In genomic region chrX:8491452-8492046, dm6 we compare ENCODE assay signal across 3 fruit fly cellular contexts.
TF ChIP-seq lines count a peak whose summit lies in the region.

No protein-coding gene starts in this region.

TF ChIP-seq in whole organism, embryonic, 481 proteins besides CTCF, POLR2A, EP300 and RAD21 (continued from another document and continues in another):
- TF ChIP-seq PHDP (tag; optimal IDR thresholded peaks at IDR 0.05; lab: Kevin White, UChicago) (peak; percentile 10), CG2712 (tag; optimal IDR thresholded peaks at IDR 0.05; lab: Kevin White, UChicago) (peak; percentile 16), kni (GFP tag; optimal IDR thresholded peaks at IDR 0.05; lab: Kevin White, UChicago) (no peak), NK7.1 (GFP tag; optimal IDR thresholded peaks at IDR 0.05; lab: Kevin White, UChicago) (no peak), CG12071 (GFP tag; optimal IDR thresholded peaks at IDR 0.05; lab: Kevin White, UChicago) (no peak), CG10147 (GFP tag; optimal IDR thresholded peaks at IDR 0.05; lab: Kevin White, UChicago) (no peak), chn (GFP tag; optimal IDR thresholded peaks at IDR 0.05; lab: Kevin White, UChicago) (peak; percentile 17), CG12236 (GFP tag; optimal IDR thresholded peaks at IDR 0.05; lab: Kevin White, UChicago) (no peak), Xrp1 (GFP tag; IDR thresholded peaks at IDR 0.05; lab: Robert Waterston, UW) (peak; percentile 31; the same call in 1 of the 2 replicates), Xbp1 (GFP tag; optimal IDR thresholded peaks at IDR 0.05; lab: Kevin White, UChicago) (peak; percentile 52), CG2678 (tag; optimal IDR thresholded peaks at IDR 0.05; lab: Kevin White, UChicago) (peak; percentile 14), unpg (GFP tag; optimal IDR thresholded peaks at IDR 0.05; lab: Kevin White, UChicago) (peak; percentile 17), Elba2 (GFP tag; optimal IDR thresholded peaks at IDR 0.05; lab: Kevin White, UChicago) (no peak), dati (GFP tag; IDR thresholded peaks at IDR 0.05; lab: Robert Waterston, UW) (no peak), Myb (GFP tag; optimal IDR thresholded peaks at IDR 0.05; lab: Kevin White, UChicago) (peak; percentile 17), dmrt99B (tag; optimal IDR thresholded peaks at IDR 0.05; lab: Kevin White, UChicago) (peak; percentile 33), prd (optimal IDR thresholded peaks at IDR 0.05; lab: Kevin White, UChicago) (no peak), prd (GFP tag; IDR thresholded peaks at IDR 0.05; lab: Robert Waterston, UW) (peak; percentile 27; the same call in 1 of the 3 replicates), ash1 (GFP tag; optimal IDR thresholded peaks at IDR 0.05; lab: Kevin White, UChicago) (no peak), CG6272 (GFP tag; IDR thresholded peaks at IDR 0.05; lab: Robert Waterston, UW) (0 out of 2 replicates have a peak, but pooled peaks have one; percentile 12), chinmo (GFP tag; IDR thresholded peaks at IDR 0.05; lab: Robert Waterston, UW; ENCODE audit: partially characterized antibody) (0 out of 4 replicates have a peak, but pooled peaks have one; percentile 46), Optix (GFP tag; IDR thresholded peaks at IDR 0.05; lab: Robert Waterston, UW) (0 out of 3 replicates have a peak, but pooled peaks have one; percentile 21), tio (GFP tag; optimal IDR thresholded peaks at IDR 0.05; lab: Kevin White, UChicago) (peak; percentile 38), hbn (GFP tag; IDR thresholded peaks at IDR 0.05; lab: Robert Waterston, UW; ENCODE audit: partially characterized antibody) (no peak), dpn (GFP tag; optimal IDR thresholded peaks at IDR 0.05; lab: Kevin White, UChicago) (peak; percentile 31 to 35), Oli (tag; optimal IDR thresholded peaks at IDR 0.05; lab: Kevin White, UChicago) (peak; percentile 47), tin (GFP tag; optimal IDR thresholded peaks at IDR 0.05; lab: Kevin White, UChicago) (peak; percentile 20), CG18262 (tag; optimal IDR thresholded peaks at IDR 0.05; lab: Kevin White, UChicago) (peak; percentile 30), gem (tag; optimal IDR thresholded peaks at IDR 0.05; lab: Kevin White, UChicago) (peak; percentile 38), CG8924 (tag; optimal IDR thresholded peaks at IDR 0.05; lab: Kevin White, UChicago) (no peak), Ada2b (GFP tag; IDR thresholded peaks at IDR 0.05; lab: Robert Waterston, UW) (no peak), onecut (GFP tag; IDR thresholded peaks at IDR 0.05; lab: Robert Waterston, UW) (no peak), CHES-1-like (GFP tag; optimal IDR thresholded peaks at IDR 0.05; lab: Kevin White, UChicago) (peak; percentile 28), Vsx1 (GFP tag; optimal IDR thresholded peaks at IDR 0.05; lab: Kevin White, UChicago) (peak; percentile 41), Ets65A (GFP tag; lab: Kevin White, UChicago) (peak; percentile 91), CG12769 (tag; optimal IDR thresholded peaks at IDR 0.05; lab: Kevin White, UChicago) (no peak), CG7786 (GFP tag; optimal IDR thresholded peaks at IDR 0.05; lab: Kevin White, UChicago) (no peak), zen2 (GFP tag; IDR thresholded peaks at IDR 0.05; lab: Robert Waterston, UW; ENCODE audit: partially characterized antibody) (no peak), CG7839 (tag; optimal IDR thresholded peaks at IDR 0.05; lab: Kevin White, UChicago) (peak; percentile 24), CG12155 (GFP tag; optimal IDR thresholded peaks at IDR 0.05; lab: Kevin White, UChicago) (peak; percentile 5), CG14014 (GFP tag; IDR thresholded peaks at IDR 0.05; lab: Robert Waterston, UW) (no peak), pum (GFP tag; optimal IDR thresholded peaks at IDR 0.05; lab: Kevin White, UChicago) (peak; percentile 4), az2 (GFP tag; optimal IDR thresholded peaks at IDR 0.05; lab: Kevin White, UChicago) (peak; percentile 38)

TF ChIP-seq in whole organism, prepupa, 60 proteins besides CTCF, POLR2A, EP300 and RAD21 (continued from another document):
- TF ChIP-seq Sox14 (GFP tag; optimal IDR thresholded peaks at IDR 0.05; lab: Kevin White, UChicago) (peak; percentile 51), CG11762 (GFP tag; optimal IDR thresholded peaks at IDR 0.05; lab: Kevin White, UChicago; ENCODE audit: insufficient read depth) (no peak), CG6163 (GFP tag; IDR thresholded peaks at IDR 0.05; lab: Robert Waterston, UW) (peak; percentile 59), vri (GFP tag; optimal IDR thresholded peaks at IDR 0.05; lab: Kevin White, UChicago) (peak; percentile 17), CG15336 (GFP tag; IDR thresholded peaks at IDR 0.05; lab: Robert Waterston, UW) (no peak; the same call in 1 of the 2 replicates), CG3032 (tag; optimal IDR thresholded peaks at IDR 0.05; lab: Kevin White, UChicago) (peak; percentile 62), fd85E (GFP tag; optimal IDR thresholded peaks at IDR 0.05; lab: Kevin White, UChicago) (no peak), CG34406 (GFP tag; optimal IDR thresholded peaks at IDR 0.05; lab: Kevin White, UChicago) (peak; percentile 35), achi (GFP tag; optimal IDR thresholded peaks at IDR 0.05; lab: Kevin White, UChicago) (peak; percentile 45), topi (GFP tag; optimal IDR thresholded peaks at IDR 0.05; lab: Kevin White, UChicago) (peak; percentile 41), CG9139 (GFP tag; optimal IDR thresholded peaks at IDR 0.05; lab: Kevin White, UChicago) (no peak), Sox15 (GFP tag; optimal IDR thresholded peaks at IDR 0.05; lab: Kevin White, UChicago) (peak; percentile 19), pdm3 (GFP tag; optimal IDR thresholded peaks at IDR 0.05; lab: Kevin White, UChicago) (peak; percentile 59), net (GFP tag; optimal IDR thresholded peaks at IDR 0.05; lab: Kevin White, UChicago) (peak; percentile 48), Ets96B (tag; optimal IDR thresholded peaks at IDR 0.05; lab: Kevin White, UChicago) (peak; percentile 47), CG6276 (GFP tag; optimal IDR thresholded peaks at IDR 0.05; lab: Kevin White, UChicago) (peak; percentile 65), CG8632 (GFP tag; optimal IDR thresholded peaks at IDR 0.05; lab: Kevin White, UChicago) (peak; percentile 58), CG1621 (tag; optimal IDR thresholded peaks at IDR 0.05; lab: Kevin White, UChicago) (peak; percentile 21), CG10631 (GFP tag; optimal IDR thresholded peaks at IDR 0.05; lab: Kevin White, UChicago) (peak; percentile 22), CG11902 (GFP tag; optimal IDR thresholded peaks at IDR 0.05; lab: Kevin White, UChicago) (no peak), eg (GFP tag; IDR thresholded peaks at IDR 0.05; lab: Robert Waterston, UW) (peak; percentile 50), Blimp-1 (GFP tag; optimal IDR thresholded peaks at IDR 0.05; lab: Kevin White, UChicago) (no peak), salr (GFP tag; optimal IDR thresholded peaks at IDR 0.05; lab: Kevin White, UChicago) (peak in 1 of 2 experiments; percentile 59), dac (GFP tag; optimal IDR thresholded peaks at IDR 0.05; lab: Kevin White, UChicago) (peak; percentile 21), OdsH (GFP tag; optimal IDR thresholded peaks at IDR 0.05; lab: Kevin White, UChicago) (peak; percentile 45), Gug (GFP tag; IDR thresholded peaks at IDR 0.05; lab: Robert Waterston, UW) (peak; percentile 29; the same call in 1 of the 2 replicates), Eip75B (GFP tag; optimal IDR thresholded peaks at IDR 0.05; lab: Kevin White, UChicago) (peak; percentile 19), esn (GFP tag; optimal IDR thresholded peaks at IDR 0.05; lab: Kevin White, UChicago) (peak; percentile 61), svp (GFP tag; lab: Kevin White, UChicago) (peak; percentile 81), CG7368 (GFP tag; optimal IDR thresholded peaks at IDR 0.05; lab: Kevin White, UChicago) (peak; percentile 25), Lpt (GFP tag; optimal IDR thresholded peaks at IDR 0.05; lab: Kevin White, UChicago) (peak; percentile 32), CG16779 (tag; optimal IDR thresholded peaks at IDR 0.05; lab: Kevin White, UChicago) (peak; percentile 14), CG6808 (GFP tag; optimal IDR thresholded peaks at IDR 0.05; lab: Kevin White, UChicago) (peak; percentile 25), fkh (GFP tag; optimal IDR thresholded peaks at IDR 0.05; lab: Kevin White, UChicago) (no peak), Sox102F (GFP tag; optimal IDR thresholded peaks at IDR 0.05; lab: Kevin White, UChicago) (peak; percentile 51), CG6854 (GFP tag; optimal IDR thresholded peaks at IDR 0.05; lab: Kevin White, UChicago) (peak; percentile 50), CG8319 (GFP tag; optimal IDR thresholded peaks at IDR 0.05; lab: Kevin White, UChicago) (peak; percentile 41), spab (GFP tag; optimal IDR thresholded peaks at IDR 0.05; lab: Kevin White, UChicago) (peak; percentile 52), Eip93F (GFP tag; optimal IDR thresholded peaks at IDR 0.05; lab: Kevin White, UChicago) (no peak), Hr4 (GFP tag; optimal IDR thresholded peaks at IDR 0.05; lab: Kevin White, UChicago) (peak; percentile 40), CG4318 (GFP tag; optimal IDR thresholded peaks at IDR 0.05; lab: Kevin White, UChicago) (peak; percentile 4)

TF ChIP-seq in whole organism, wandering third instar larva, 38 proteins besides CTCF, POLR2A, EP300 and RAD21 (continued from another document):
- TF ChIP-seq tai (GFP tag; optimal IDR thresholded peaks at IDR 0.05; lab: Kevin White, UChicago) (no peak), dl (GFP tag; optimal IDR thresholded peaks at IDR 0.05; lab: Kevin White, UChicago; ENCODE audit: insufficient read depth in 1 of 2, partially characterized antibody in 2 of 2) (no peak), CG32264 (GFP tag; optimal IDR thresholded peaks at IDR 0.05; lab: Kevin White, UChicago) (no peak), brk (GFP tag; optimal IDR thresholded peaks at IDR 0.05; lab: Kevin White, UChicago) (no peak), usp (GFP tag; optimal IDR thresholded peaks at IDR 0.05; lab: Kevin White, UChicago) (no peak), ey (GFP tag; optimal IDR thresholded peaks at IDR 0.05; lab: Kevin White, UChicago) (peak; percentile 24), HLH106 (tag; optimal IDR thresholded peaks at IDR 0.05; lab: Kevin White, UChicago) (peak; percentile 53), Dfd (GFP tag; optimal IDR thresholded peaks at IDR 0.05; lab: Kevin White, UChicago) (no peak), Hnf4 (GFP tag; optimal IDR thresholded peaks at IDR 0.05; lab: Kevin White, UChicago) (peak; percentile 9), jim (GFP tag; optimal IDR thresholded peaks at IDR 0.05; lab: Kevin White, UChicago) (no peak), sv (GFP tag; optimal IDR thresholded peaks at IDR 0.05; lab: Kevin White, UChicago) (no peak), GATAd (GFP tag; optimal IDR thresholded peaks at IDR 0.05; lab: Kevin White, UChicago) (no peak), sage (GFP tag; optimal IDR thresholded peaks at IDR 0.05; lab: Kevin White, UChicago) (no peak), Dif (GFP tag; optimal IDR thresholded peaks at IDR 0.05; lab: Kevin White, UChicago; ENCODE audit: partially characterized antibody) (no peak), dmrt93B (GFP tag; optimal IDR thresholded peaks at IDR 0.05; lab: Kevin White, UChicago) (no peak), Myc (optimal IDR thresholded peaks at IDR 0.05; lab: Kevin White, UChicago) (no peak)
TF ChIP-seq in whole organism, wandering third instar larva: peak in this region for 14.
